Worm (Caenorhabditis elegans): ENCODE results near the gene C23H3.2.

The C23H3.2 gene

DNA sequence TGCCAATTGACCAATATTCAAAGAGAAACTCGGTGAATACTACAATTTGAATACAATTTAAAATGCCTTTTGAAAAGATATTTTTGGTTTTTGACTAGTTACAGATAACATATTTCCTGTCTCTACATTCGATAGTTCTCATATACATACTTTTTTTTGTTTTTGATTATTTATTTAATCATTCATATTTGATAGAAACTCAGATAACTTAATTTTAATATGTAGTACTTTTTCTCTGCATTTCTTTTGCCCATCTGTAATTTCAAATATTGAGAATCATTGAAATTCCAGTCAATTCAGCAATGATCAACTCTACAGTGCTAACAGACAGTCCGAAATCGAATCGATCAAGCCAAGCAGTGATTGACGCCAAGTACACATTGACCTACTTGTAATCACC is at the start of gene C23H3.2:
Gene C23H3.2 (plus strand): TSS at position 301 of the 400 bp plus-strand sequence.
- TF ChIP-seq klf-2 (GFP tag; conservative IDR thresholded peaks at IDR 0.05) = no peak
- TF ChIP-seq flt-1 (GFP tag; IDR thresholded peaks at IDR 0.05) = no peak
- TF ChIP-seq T22C8.4 (GFP tag; IDR thresholded peaks at IDR 0.05) = no peak
- no peak for TF ChIP-seq tab-1 (GFP tag; IDR thresholded peaks at IDR 0.05)
- no peak for TF ChIP-seq ztf-29 (GFP tag; IDR thresholded peaks at IDR 0.05)
- no peak for TF ChIP-seq ref-1 (GFP tag; conservative IDR thresholded peaks at IDR 0.05)
- no peak for TF ChIP-seq cog-1 (tag; optimal IDR thresholded peaks at IDR 0.05)
- TF ChIP-seq ztf-23 (GFP tag; IDR thresholded peaks at IDR 0.05) = no peak
- no peak for TF ChIP-seq med-1 (GFP tag; optimal IDR thresholded peaks at IDR 0.05; ENCODE audit: insufficient read depth)

DNA sequence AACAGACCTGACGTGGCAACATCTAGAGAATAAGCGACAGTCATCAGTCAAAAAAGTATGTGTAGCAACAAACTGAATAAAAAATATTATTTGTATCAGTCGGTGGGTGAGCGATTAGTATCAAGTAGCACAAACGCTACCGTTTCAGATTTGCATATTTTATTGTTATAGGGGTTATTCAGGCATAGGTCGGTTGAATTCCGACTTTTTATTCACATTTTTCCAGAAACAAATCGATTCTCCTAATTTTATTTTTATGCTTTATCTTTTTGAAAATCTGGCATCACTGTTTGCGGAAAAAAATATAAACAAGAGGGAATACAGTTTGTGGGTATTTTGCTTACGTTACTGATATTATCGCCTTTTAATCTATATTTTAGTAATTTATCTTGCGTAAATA is 49.3 kb upstream of the C23H3.2 start, which contains the start of gene best-4:
Gene best-4 (minus strand): TSS at position 101 of the 400 bp plus-strand sequence.
- TF ChIP-seq klf-2 (GFP tag; conservative IDR thresholded peaks at IDR 0.05) (no peak), tab-1 (GFP tag; IDR thresholded peaks at IDR 0.05) (no peak), T22C8.4 (GFP tag; IDR thresholded peaks at IDR 0.05) (no peak), med-1 (GFP tag; optimal IDR thresholded peaks at IDR 0.05; ENCODE audit: insufficient read depth) (no peak), cog-1 (tag; optimal IDR thresholded peaks at IDR 0.05) (no peak), ztf-29 (GFP tag; IDR thresholded peaks at IDR 0.05) (no peak), flt-1 (GFP tag; IDR thresholded peaks at IDR 0.05) (no peak)

DNA sequence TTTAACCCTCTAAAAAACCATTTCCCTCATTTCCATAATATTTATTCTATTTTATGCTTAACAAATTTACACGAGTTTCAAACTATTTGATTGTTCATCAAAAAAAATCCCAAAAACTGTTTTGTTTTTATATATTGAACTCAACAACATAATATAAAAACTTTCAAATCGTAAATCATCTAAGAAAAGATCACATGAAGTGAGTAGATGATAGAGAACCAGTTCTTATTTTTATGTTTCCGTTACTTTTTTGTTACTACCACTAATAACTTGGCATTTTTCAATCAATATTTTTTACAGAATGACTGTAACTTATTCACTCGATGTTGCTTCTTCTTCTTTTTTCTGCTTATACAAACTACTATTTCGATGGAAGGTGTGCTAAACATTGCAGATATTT is 48.4 kb upstream of the C23H3.2 start, which contains the start of gene best-3:
Gene best-3 (plus strand): TSS at position 301 of the 400 bp plus-strand sequence.
- TF ChIP-seq med-1 (GFP tag; optimal IDR thresholded peaks at IDR 0.05; ENCODE audit: insufficient read depth) (no peak), klf-2 (GFP tag; conservative IDR thresholded peaks at IDR 0.05) (no peak), ref-1 (GFP tag; conservative IDR thresholded peaks at IDR 0.05) (no peak), ztf-23 (GFP tag; IDR thresholded peaks at IDR 0.05) (no peak), tab-1 (GFP tag; IDR thresholded peaks at IDR 0.05) (no peak), cog-1 (tag; optimal IDR thresholded peaks at IDR 0.05) (no peak), T22C8.4 (GFP tag; IDR thresholded peaks at IDR 0.05) (no peak), flt-1 (GFP tag; IDR thresholded peaks at IDR 0.05) (no peak)

DNA sequence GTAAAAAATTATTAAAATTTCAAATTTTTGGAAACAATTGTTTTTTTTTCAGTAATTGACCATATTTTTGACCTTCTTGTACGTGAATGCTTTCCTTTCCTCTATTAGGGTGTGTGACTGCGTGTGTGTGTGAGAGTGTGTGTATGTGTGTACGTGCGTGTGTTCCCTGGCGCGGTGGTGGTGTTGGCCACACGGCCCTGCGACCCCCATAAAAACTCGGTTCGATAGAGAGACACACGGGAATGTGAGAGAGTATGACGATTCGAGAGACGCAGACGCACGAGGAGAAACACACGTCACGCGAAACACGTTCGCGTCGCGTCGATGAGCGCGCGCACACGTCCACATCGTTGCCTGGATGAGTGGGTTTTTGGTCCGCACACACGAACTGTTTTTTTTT is 42.3 kb upstream of the C23H3.2 start:
- TF ChIP-seq ztf-23 (GFP tag; IDR thresholded peaks at IDR 0.05) (peak; percentile 53; the same call in 1 of the 2 replicates), med-1 (GFP tag; optimal IDR thresholded peaks at IDR 0.05; ENCODE audit: insufficient read depth) (no peak), klf-2 (GFP tag; conservative IDR thresholded peaks at IDR 0.05) (no peak), flt-1 (GFP tag; IDR thresholded peaks at IDR 0.05) (no peak), cog-1 (tag; optimal IDR thresholded peaks at IDR 0.05) (peak; percentile 57), ref-1 (GFP tag; conservative IDR thresholded peaks at IDR 0.05) (no peak), T22C8.4 (GFP tag; IDR thresholded peaks at IDR 0.05) (peak; percentile 32; the same call in 1 of the 2 replicates), ztf-29 (GFP tag; IDR thresholded peaks at IDR 0.05) (no peak), tab-1 (GFP tag; IDR thresholded peaks at IDR 0.05) (no peak)

DNA sequence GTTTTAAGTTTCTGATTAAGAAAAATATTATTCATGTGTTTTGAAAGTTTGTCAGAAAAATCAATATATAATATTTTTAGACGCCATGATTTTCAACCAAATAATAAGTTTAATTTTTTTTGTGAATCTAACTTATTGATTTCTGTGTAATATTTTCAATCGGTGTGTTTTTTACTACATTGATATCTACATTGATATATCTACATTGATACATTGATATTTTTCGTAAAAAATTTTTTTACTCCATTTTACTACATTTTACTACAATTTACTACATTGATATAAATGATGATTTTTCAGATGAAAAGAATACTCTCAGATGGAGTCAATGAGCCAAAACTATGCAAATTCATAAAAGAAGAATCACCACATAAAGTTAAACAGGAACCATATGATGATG is 41.9 kb upstream of the C23H3.2 start, which contains the start of gene gmeb-1:
Gene gmeb-1 (plus strand): TSS at position 301 of the 400 bp plus-strand sequence.
- TF ChIP-seq ztf-29 (GFP tag; IDR thresholded peaks at IDR 0.05) (no peak), med-1 (GFP tag; optimal IDR thresholded peaks at IDR 0.05; ENCODE audit: insufficient read depth) (no peak), tab-1 (GFP tag; IDR thresholded peaks at IDR 0.05) (no peak), klf-2 (GFP tag; conservative IDR thresholded peaks at IDR 0.05) (no peak), flt-1 (GFP tag; IDR thresholded peaks at IDR 0.05) (no peak), cog-1 (tag; optimal IDR thresholded peaks at IDR 0.05) (no peak), ztf-23 (GFP tag; IDR thresholded peaks at IDR 0.05) (no peak), T22C8.4 (GFP tag; IDR thresholded peaks at IDR 0.05) (no peak), ref-1 (GFP tag; conservative IDR thresholded peaks at IDR 0.05) (no peak)

DNA sequence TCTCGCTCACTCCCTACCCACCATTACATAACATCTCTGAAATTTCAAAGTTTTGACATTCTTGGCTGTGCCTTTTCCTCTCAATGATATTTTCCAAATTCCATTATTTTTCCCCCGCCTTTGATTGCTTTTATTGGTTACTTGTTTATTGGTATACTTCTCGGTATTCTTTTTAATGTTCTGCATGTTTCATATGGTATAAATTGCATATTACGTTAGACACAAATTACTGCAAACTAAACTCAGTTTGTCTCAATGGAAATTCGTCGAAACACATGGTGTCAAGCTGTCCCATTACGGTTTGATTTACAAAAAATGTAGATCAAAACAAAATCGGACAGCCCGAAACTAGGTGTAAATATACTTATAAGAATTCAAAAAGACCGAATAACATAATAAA is 39.2 kb upstream of the C23H3.2 start:
- TF ChIP-seq ref-1 (GFP tag; conservative IDR thresholded peaks at IDR 0.05) (no peak), T22C8.4 (GFP tag; IDR thresholded peaks at IDR 0.05) (no peak), ztf-29 (GFP tag; IDR thresholded peaks at IDR 0.05) (no peak), tab-1 (GFP tag; IDR thresholded peaks at IDR 0.05) (no peak), cog-1 (tag; optimal IDR thresholded peaks at IDR 0.05) (no peak), ztf-23 (GFP tag; IDR thresholded peaks at IDR 0.05) (no peak), med-1 (GFP tag; optimal IDR thresholded peaks at IDR 0.05; ENCODE audit: insufficient read depth) (no peak), klf-2 (GFP tag; conservative IDR thresholded peaks at IDR 0.05) (no peak), flt-1 (GFP tag; IDR thresholded peaks at IDR 0.05) (no peak)

DNA sequence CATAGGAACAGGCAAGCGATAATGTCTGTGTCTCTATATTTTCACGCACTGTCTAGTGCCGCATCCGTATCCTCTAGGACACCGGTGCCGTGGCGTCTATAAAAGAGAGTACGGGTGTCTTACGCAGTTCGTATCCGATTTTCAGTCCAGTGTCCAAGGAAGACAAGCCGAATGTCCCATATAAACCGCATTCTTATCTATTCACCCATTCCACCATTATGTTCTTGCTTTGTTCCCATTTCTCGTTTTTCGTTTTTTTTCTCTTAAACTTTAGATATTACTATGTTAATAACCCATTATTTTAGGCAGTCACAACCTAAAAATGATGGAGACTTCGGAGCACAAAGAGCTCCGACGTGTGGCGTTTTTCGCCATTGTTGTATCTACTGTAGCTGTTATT is 38.1 kb upstream of the C23H3.2 start, which contains the start of gene sqt-2:
Gene sqt-2 (plus strand): TSS at position 301 of the 400 bp plus-strand sequence.
- TF ChIP-seq flt-1 (GFP tag; IDR thresholded peaks at IDR 0.05) = no peak
- no peak for TF ChIP-seq ztf-29 (GFP tag; IDR thresholded peaks at IDR 0.05)
- TF ChIP-seq T22C8.4 (GFP tag; IDR thresholded peaks at IDR 0.05) = no peak
- no peak for TF ChIP-seq ref-1 (GFP tag; conservative IDR thresholded peaks at IDR 0.05)
- TF ChIP-seq tab-1 (GFP tag; IDR thresholded peaks at IDR 0.05) = no peak

DNA sequence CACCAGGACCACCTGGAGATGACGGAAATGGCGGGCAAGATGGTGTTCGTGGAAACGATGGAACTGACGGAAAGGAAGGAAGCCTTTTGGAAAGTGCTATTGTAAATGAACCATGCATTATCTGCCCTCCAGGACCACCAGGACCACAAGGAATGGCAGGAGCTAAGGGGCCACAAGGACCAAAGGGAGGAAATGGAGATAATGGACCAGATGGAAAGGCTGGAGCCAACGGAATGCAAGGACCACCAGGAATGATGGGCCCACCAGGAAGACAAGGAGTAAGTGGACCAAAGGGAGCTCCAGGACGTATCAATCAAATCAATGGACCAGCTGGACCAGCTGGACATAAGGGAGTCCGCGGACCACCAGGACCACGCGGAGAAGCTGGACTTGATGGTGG is 37.4 kb upstream of the C23H3.2 start:
- TF ChIP-seq klf-2 (GFP tag; conservative IDR thresholded peaks at IDR 0.05) = no peak
- TF ChIP-seq cog-1 (tag; optimal IDR thresholded peaks at IDR 0.05) = no peak
- TF ChIP-seq T22C8.4 (GFP tag; IDR thresholded peaks at IDR 0.05) = no peak
- no peak for TF ChIP-seq flt-1 (GFP tag; IDR thresholded peaks at IDR 0.05)
- TF ChIP-seq ztf-23 (GFP tag; IDR thresholded peaks at IDR 0.05) = no peak
- TF ChIP-seq med-1 (GFP tag; optimal IDR thresholded peaks at IDR 0.05; ENCODE audit: insufficient read depth) = no peak
- no peak for TF ChIP-seq ref-1 (GFP tag; conservative IDR thresholded peaks at IDR 0.05)
- no peak for TF ChIP-seq ztf-29 (GFP tag; IDR thresholded peaks at IDR 0.05)
- TF ChIP-seq tab-1 (GFP tag; IDR thresholded peaks at IDR 0.05) = no peak

DNA sequence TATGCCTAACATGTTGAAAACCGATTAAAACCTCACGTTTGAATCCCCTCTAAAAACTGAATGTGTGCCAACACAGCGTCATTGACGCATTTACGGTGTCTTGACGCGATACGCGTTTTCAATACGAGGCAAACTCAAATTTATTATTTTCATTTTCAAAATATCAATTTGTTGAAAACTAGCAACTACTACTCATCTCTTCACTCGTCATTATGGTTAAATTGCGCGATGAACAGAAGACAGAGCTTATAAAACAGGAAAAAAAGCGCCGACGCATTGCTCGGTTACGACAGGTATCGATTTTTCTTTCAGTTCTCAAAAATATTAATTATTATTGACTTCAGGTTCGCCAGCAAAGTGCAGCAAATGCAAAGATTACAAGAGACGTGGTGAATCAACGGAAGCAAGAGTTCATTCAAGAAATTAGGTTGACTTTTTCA is 36.5 kb upstream of the C23H3.2 start, which contains the start of gene enee-1:
Gene enee-1 (plus strand): TSS at position 108 of the 440 bp plus-strand sequence.
- TF ChIP-seq cog-1 (tag; optimal IDR thresholded peaks at IDR 0.05) (peak; percentile 26), ztf-23 (GFP tag; IDR thresholded peaks at IDR 0.05) (0 out of 2 replicates have a peak, but pooled peaks have one; percentile 56), tab-1 (GFP tag; IDR thresholded peaks at IDR 0.05) (no peak), flt-1 (GFP tag; IDR thresholded peaks at IDR 0.05) (no peak), ztf-29 (GFP tag; IDR thresholded peaks at IDR 0.05) (no peak), T22C8.4 (GFP tag; IDR thresholded peaks at IDR 0.05) (no peak), med-1 (GFP tag; optimal IDR thresholded peaks at IDR 0.05; ENCODE audit: insufficient read depth) (no peak), ref-1 (GFP tag; conservative IDR thresholded peaks at IDR 0.05) (no peak), klf-2 (GFP tag; conservative IDR thresholded peaks at IDR 0.05) (no peak)
